Worm (Caenorhabditis elegans) whole organism, L4 larva: ENCODE results near the gene F18E9.1.

Experiments used
- D1046.2 ChIP-seq: fragments of 200-800 bp; sonication (Bioruptor generic); IDR thresholded peaks from 2 replicates; pipeline ENCODE4 v1.3.6; 2022; ENCODE audit warnings: missing genetic modification characterization, missing compliant biosample characterization
- daf-12 ChIP-seq: fragments of 150-350 bp; optimal IDR thresholded peaks from 2 replicates; lab custom pipeline; 2014; ENCODE audit warnings: missing biosample characterization, missing genetic modification reagents, missing genetic modification characterization
- egl-27 ChIP-seq: sonication (generic microtip); optimal IDR thresholded peaks from 3 replicates; lab custom pipeline; 2017; ENCODE audit warnings: missing biosample characterization, missing genetic modification reagents, missing genetic modification characterization
- jun-1 ChIP-seq: fragments of 150-350 bp; optimal IDR thresholded peaks from 2 replicates; lab custom pipeline; 2014; ENCODE audit warnings: missing biosample characterization, missing genetic modification reagents, missing genetic modification characterization
- lin-39 ChIP-seq: fragments of 150-350 bp; optimal IDR thresholded peaks from 2 replicates; lab custom pipeline; 2014; ENCODE audit warnings: missing biosample characterization, missing genetic modification reagents, missing genetic modification characterization
- pha-4 ChIP-seq, 2 experiments: fragments of 150-350 bp in 1 of 2; fragments of 200-800 bp in 1 of 2; sonication (Bioruptor generic) in 1 of 2; IDR thresholded peaks in 1 of 2; optimal IDR thresholded peaks in 1 of 2; 2 replicates each; pipeline versions ENCODE4 v1.3.6 to Lab custom; 2014 to 2022; ENCODE audit warnings: missing genetic modification characterization in 2 of 2, missing genetic modification reagents in 2 of 2, missing biosample characterization in 1 of 2, missing compliant biosample characterization in 1 of 2

- TF ChIP-seq jun-1 (no peak), lin-39 (tag; lab: Kevin White, UChicago) (no peak), daf-12 (tag; lab: Kevin White, UChicago) (no peak), D1046.2 (peak; percentile 59; the same call in 1 of the 2 replicates), egl-27 (tag; lab: Kevin White, UChicago) (no peak), pha-4 (GFP tag; IDR thresholded peaks at IDR 0.05; lab: Robert Waterston, UW) (peak; percentile 79), pha-4 (tag; optimal IDR thresholded peaks at IDR 0.05; lab: Kevin White, UChicago) (no peak)
Measured at ce11 chrX:8623840-8624591, 22.7 kb downstream of the F18E9.1 start.
